Worm (Caenorhabditis elegans): Measurements from ENCODE around the gene spp-4.

ce11 chrX:7326967-7327651 lies 8.6 kb upstream of the spp-4 start, which contains the start of gene sng-1:
- peak; percentile 36 for TF ChIP-seq him-1 (tag; optimal IDR thresholded peaks at IDR 0.05)
- no peak for TF ChIP-seq W03F9.2 (tag; optimal IDR thresholded peaks at IDR 0.05)

Measured in whole organism, L4/young adult.